Worm (Caenorhabditis elegans) whole organism, L3 larva: ENCODE data around the gene T25F10.1.

Experiments
- R02D3.7 ChIP-seq: fragments of 150-350 bp; optimal IDR thresholded peaks from 2 replicates; lab custom pipeline; 2014; ENCODE audit warnings: missing biosample characterization, missing genetic modification characterization
- ZK546.5 ChIP-seq: sonication (generic microtip); optimal IDR thresholded peaks from 2 replicates; lab custom pipeline; 2017; ENCODE audit warnings: missing biosample characterization, missing genetic modification characterization
- ama-1 ChIP-seq: fragments of 150-350 bp; optimal IDR thresholded peaks from 2 replicates; lab custom pipeline; 2018
- ceh-16 ChIP-seq: sonication (generic microtip); optimal IDR thresholded peaks from 2 replicates; lab custom pipeline; 2017; ENCODE audit warnings: missing biosample characterization, missing genetic modification characterization
- ceh-28 ChIP-seq: fragments of 150-350 bp; optimal IDR thresholded peaks from 2 replicates; lab custom pipeline; 2014; ENCODE audit warnings: missing biosample characterization, missing genetic modification reagents, missing genetic modification characterization
- ceh-9 ChIP-seq: sonication (generic microtip); optimal IDR thresholded peaks from 2 replicates; lab custom pipeline; 2018; ENCODE audit warnings: missing biosample characterization, missing genetic modification characterization
- daf-12 ChIP-seq: fragments of 150-350 bp; optimal IDR thresholded peaks from 2 replicates; lab custom pipeline; 2014; ENCODE audit warnings: missing biosample characterization, missing genetic modification reagents, missing genetic modification characterization
- egl-27 ChIP-seq: sonication (generic microtip); optimal IDR thresholded peaks from 4 replicates; lab custom pipeline; 2017; ENCODE audit warnings: missing biosample characterization, missing genetic modification reagents, missing genetic modification characterization
- egl-5 ChIP-seq: fragments of 150-350 bp; optimal IDR thresholded peaks from 2 replicates; lab custom pipeline; 2017; ENCODE audit warnings: missing biosample characterization, missing genetic modification reagents, missing genetic modification characterization, inconsistent platforms
- elt-1 ChIP-seq: fragments of 150-350 bp; optimal IDR thresholded peaks from 2 replicates; lab custom pipeline; 2014; ENCODE audit warnings: missing biosample characterization, missing genetic modification characterization
- elt-2 ChIP-seq: sonication (generic microtip); optimal IDR thresholded peaks from 2 replicates; lab custom pipeline; 2016; ENCODE audit warnings: missing genetic modification reagents, mild to moderate bottlenecking, missing genetic modification characterization, missing compliant biosample characterization
- elt-3 ChIP-seq, 3 experiments: fragments of 150-350 bp in 1 of 3; sonication (generic microtip) in 2 of 3; optimal IDR thresholded peaks; 2 replicates in 2 of 3; 4 replicates in 1 of 3; lab custom pipeline; 2014 to 2017; ENCODE audit warnings: missing biosample characterization in 3 of 3, missing genetic modification characterization in 3 of 3
- fkh-2 ChIP-seq: fragments of 150-350 bp; optimal IDR thresholded peaks from 2 replicates; lab custom pipeline; 2014; ENCODE audit warnings: missing biosample characterization, missing genetic modification reagents, missing genetic modification characterization
- fos-1 ChIP-seq: fragments of 150-350 bp; optimal IDR thresholded peaks from 2 replicates; lab custom pipeline; 2014; ENCODE audit warnings: missing biosample characterization, missing genetic modification characterization
- hmg-11 ChIP-seq: sonication (generic microtip); optimal IDR thresholded peaks from 2 replicates; lab custom pipeline; 2016; ENCODE audit warnings: missing genetic modification characterization, missing compliant biosample characterization
- jun-1 ChIP-seq: fragments of 150-350 bp; optimal IDR thresholded peaks from 2 replicates; lab custom pipeline; 2014; ENCODE audit warnings: missing biosample characterization, missing genetic modification reagents, missing genetic modification characterization
- lin-15B ChIP-seq: fragments of 150-350 bp; optimal IDR thresholded peaks from 2 replicates; lab custom pipeline; 2014; ENCODE audit warnings: missing biosample characterization, missing genetic modification characterization
- lin-39 ChIP-seq: fragments of 150-350 bp; optimal IDR thresholded peaks from 2 replicates; lab custom pipeline; 2018; ENCODE audit warnings: missing biosample characterization, missing genetic modification reagents, missing genetic modification characterization
- lsy-12 ChIP-seq: sonication (generic microtip); optimal IDR thresholded peaks from 2 replicates; lab custom pipeline; 2016; ENCODE audit warnings: mild to moderate bottlenecking, missing genetic modification characterization, missing compliant biosample characterization
- mdl-1 ChIP-seq: fragments of 150-350 bp; optimal IDR thresholded peaks from 2 replicates; lab custom pipeline; 2014; ENCODE audit warnings: missing biosample characterization, missing genetic modification characterization
- mml-1 ChIP-seq: fragments of 150-350 bp; sonication (generic microtip); optimal IDR thresholded peaks from 3 replicates; lab custom pipeline; 2014; ENCODE audit warnings: missing biosample characterization, missing genetic modification characterization
- nfya-1 ChIP-seq: sonication (generic microtip); optimal IDR thresholded peaks from 2 replicates; lab custom pipeline; 2017; ENCODE audit warnings: missing genetic modification characterization, mild to moderate bottlenecking, missing compliant biosample characterization, antibody characterized with exemption, moderate library complexity; ENCODE audit not compliant: insufficient read depth
- nhr-11 ChIP-seq: fragments of 150-350 bp; optimal IDR thresholded peaks from 2 replicates; lab custom pipeline; 2014; ENCODE audit warnings: missing biosample characterization, missing genetic modification characterization
- nhr-12 ChIP-seq: fragments of 150-350 bp; optimal IDR thresholded peaks from 2 replicates; lab custom pipeline; 2014; ENCODE audit warnings: missing biosample characterization, missing genetic modification characterization
- nhr-23 ChIP-seq: fragments of 150-350 bp; optimal IDR thresholded peaks from 2 replicates; lab custom pipeline; 2014; ENCODE audit warnings: missing biosample characterization, missing genetic modification reagents, missing genetic modification characterization
- nhr-25 ChIP-seq: sonication (generic microtip); optimal IDR thresholded peaks from 2 replicates; lab custom pipeline; 2017; ENCODE audit warnings: missing biosample characterization, missing genetic modification characterization
- nhr-28 ChIP-seq: fragments of 150-350 bp; optimal IDR thresholded peaks from 2 replicates; lab custom pipeline; 2014; ENCODE audit warnings: missing biosample characterization, missing genetic modification characterization
- nhr-43 ChIP-seq: sonication (generic microtip); optimal IDR thresholded peaks from 2 replicates; lab custom pipeline; 2016; ENCODE audit warnings: mild to moderate bottlenecking, missing genetic modification characterization, missing compliant biosample characterization; ENCODE audit not compliant: poor library complexity, severe bottlenecking
- nhr-67 ChIP-seq: fragments of 150-350 bp; optimal IDR thresholded peaks from 2 replicates; lab custom pipeline; 2014; ENCODE audit warnings: missing biosample characterization, missing genetic modification characterization
- nhr-76 ChIP-seq: fragments of 150-350 bp; sonication (generic microtip); optimal IDR thresholded peaks from 5 replicates; lab custom pipeline; 2014; ENCODE audit warnings: missing biosample characterization, missing genetic modification characterization
- nhr-77 ChIP-seq: fragments of 150-350 bp; optimal IDR thresholded peaks from 2 replicates; lab custom pipeline; 2014; ENCODE audit warnings: missing biosample characterization, missing genetic modification characterization
- pha-4 ChIP-seq: fragments of 150-350 bp; optimal IDR thresholded peaks from 2 replicates; lab custom pipeline; 2014; ENCODE audit warnings: missing biosample characterization, missing genetic modification reagents, missing genetic modification characterization
- pqm-1 ChIP-seq: fragments of 150-350 bp; optimal IDR thresholded peaks from 2 replicates; lab custom pipeline; 2017; ENCODE audit warnings: missing biosample characterization, missing genetic modification characterization, inconsistent platforms
- sea-2 ChIP-seq: fragments of 150-350 bp; sonication (generic microtip); optimal IDR thresholded peaks from 4 replicates; lab custom pipeline; 2014; ENCODE audit warnings: missing biosample characterization, missing genetic modification reagents, missing genetic modification characterization
- skn-1 ChIP-seq: fragments of 150-350 bp; optimal IDR thresholded peaks from 2 replicates; lab custom pipeline; 2014; ENCODE audit warnings: missing biosample characterization, missing genetic modification characterization
- snpc-4 ChIP-seq: fragments of 150-350 bp; optimal IDR thresholded peaks from 2 replicates; lab custom pipeline; 2014; ENCODE audit warnings: missing biosample characterization, missing genetic modification characterization
- unc-39 ChIP-seq: sonication (generic microtip); optimal IDR thresholded peaks from 4 replicates; lab custom pipeline; 2017; ENCODE audit warnings: missing biosample characterization, missing genetic modification characterization
- unc-62 ChIP-seq: fragments of 150-350 bp; sonication (generic microtip); optimal IDR thresholded peaks from 4 replicates; lab custom pipeline; 2014; ENCODE audit warnings: missing biosample characterization, missing genetic modification reagents, missing genetic modification characterization
- ztf-11 ChIP-seq: fragments of 150-350 bp; optimal IDR thresholded peaks from 2 replicates; lab custom pipeline; 2014; ENCODE audit warnings: missing biosample characterization, missing genetic modification characterization
- ztf-4 ChIP-seq: fragments of 150-350 bp; optimal IDR thresholded peaks from 2 replicates; lab custom pipeline; 2014; ENCODE audit warnings: missing biosample characterization, missing genetic modification characterization

Gene T25F10.1

ce11 chrV:6778457-6778856, 10.2 kb downstream of the T25F10.1 start:
- no peak for TF ChIP-seq elt-3 (tag; optimal IDR thresholded peaks at IDR 0.05; lab: Kevin White, UChicago)
- TF ChIP-seq nhr-28 = no peak
- TF ChIP-seq ceh-28 (tag; lab: Kevin White, UChicago) = no peak
- no peak for TF ChIP-seq ceh-16 (tag; lab: Kevin White, UChicago)
- TF ChIP-seq ztf-4 (tag; lab: Kevin White, UChicago) = no peak

ce11 chrV:6780166-6780565, 11.9 kb downstream of the T25F10.1 start, which contains the start of gene ZC404.15:
Gene ZC404.15 (plus strand): TSS chrV:6780466.
- TF ChIP-seq mml-1 (tag; lab: Kevin White, UChicago) (no peak), ztf-11 (no peak), ceh-9 (no peak), ZK546.5 (no peak), jun-1 (no peak)

ce11 chrV:6780676-6781075, 12.4 kb downstream of the T25F10.1 start:
- TF ChIP-seq ztf-11 = no peak
- no peak for TF ChIP-seq unc-62 (GFP tag; lab: Kevin White, UChicago)
- TF ChIP-seq nhr-77 (tag; lab: Kevin White, UChicago) = no peak
- TF ChIP-seq egl-5 (tag; lab: Kevin White, UChicago) = no peak
- no peak for TF ChIP-seq snpc-4 (tag; lab: Kevin White, UChicago)
- no peak for TF ChIP-seq egl-27
- no peak for TF ChIP-seq pha-4 (tag; lab: Kevin White, UChicago)
- TF ChIP-seq R02D3.7 (tag; lab: Kevin White, UChicago) = no peak
- no peak for TF ChIP-seq sea-2

ce11 chrV:6782260-6782659, 14.0 kb downstream of the T25F10.1 start:
- no peak for TF ChIP-seq nhr-11
- no peak for TF ChIP-seq ztf-4 (tag; lab: Kevin White, UChicago)
- no peak for TF ChIP-seq nhr-12 (tag; lab: Kevin White, UChicago)
- TF ChIP-seq jun-1 = no peak
- no peak for TF ChIP-seq elt-3 (tag; optimal IDR thresholded peaks at IDR 0.05; lab: Kevin White, UChicago)
- TF ChIP-seq nfya-1 = no peak
- TF ChIP-seq mdl-1 (tag; lab: Kevin White, UChicago) = no peak
- TF ChIP-seq ZK546.5 = no peak
- no peak for TF ChIP-seq nhr-76 (tag; lab: Kevin White, UChicago)
- TF ChIP-seq ama-1 = no peak
- no peak for TF ChIP-seq ceh-9
- TF ChIP-seq snpc-4 (tag; lab: Kevin White, UChicago) = no peak
- no peak for TF ChIP-seq elt-1 (tag; lab: Kevin White, UChicago)

- TF ChIP-seq fos-1 (tag; lab: Kevin White, UChicago) (no peak), nhr-43 (no peak), lin-15B (no peak), nhr-28 (no peak), ceh-16 (tag; lab: Kevin White, UChicago) (no peak), pqm-1 (tag; lab: Kevin White, UChicago) (no peak), lsy-12 (no peak), sea-2 (no peak), fkh-2 (tag; lab: Kevin White, UChicago) (no peak), daf-12 (tag; lab: Kevin White, UChicago) (no peak), unc-39 (tag; lab: Kevin White, UChicago) (no peak), ZK546.5 (no peak)
Measured at ce11 chrV:6783044-6783625, 14.8 kb downstream of the T25F10.1 start.

- TF ChIP-seq skn-1 (tag; lab: Kevin White, UChicago) = peak; percentile 53
- peak; percentile 32 for TF ChIP-seq elt-2 (tag; lab: Kevin White, UChicago)
- TF ChIP-seq nhr-25 (tag; lab: Kevin White, UChicago) = peak; percentile 34
- TF ChIP-seq elt-3 (tag; optimal IDR thresholded peaks at IDR 0.05; lab: Kevin White, UChicago) = no peak
- TF ChIP-seq lsy-12 = peak; percentile 10
- TF ChIP-seq ceh-9 = no peak
- TF ChIP-seq unc-62 (GFP tag; lab: Kevin White, UChicago) = no peak
- peak; percentile 77 for TF ChIP-seq nhr-43
- TF ChIP-seq elt-1 (tag; lab: Kevin White, UChicago) = peak; percentile 10
- peak; percentile 28 for TF ChIP-seq nhr-67
- TF ChIP-seq egl-5 (tag; lab: Kevin White, UChicago) = peak; percentile 7
- peak; percentile 66 for TF ChIP-seq R02D3.7 (tag; lab: Kevin White, UChicago)
- TF ChIP-seq nfya-1 = peak; percentile 83
- TF ChIP-seq fos-1 (tag; lab: Kevin White, UChicago) = no peak
- TF ChIP-seq nhr-23 (tag; lab: Kevin White, UChicago) = peak; percentile 81
- TF ChIP-seq hmg-11 (tag; lab: Kevin White, UChicago) = peak; percentile 92
- TF ChIP-seq lin-39 (tag; lab: Kevin White, UChicago) = peak; percentile 65
- TF ChIP-seq pqm-1 (tag; lab: Kevin White, UChicago) = peak; percentile 29
- peak; percentile 55 for TF ChIP-seq lin-15B
- peak; percentile 51 for TF ChIP-seq nhr-76 (tag; lab: Kevin White, UChicago)
- peak; percentile 47 for TF ChIP-seq snpc-4 (tag; lab: Kevin White, UChicago)
- TF ChIP-seq nhr-77 (tag; lab: Kevin White, UChicago) = no peak
Measured at ce11 chrV:6784853-6785492, 16.7 kb downstream of the T25F10.1 start, which contains the start of the genes spn-4 and spe-39. Gene spn-4 (minus strand): TSS chrV:6784903. Gene spe-39 (plus strand): TSS chrV:6785451.
